Worm (Caenorhabditis elegans) whole organism, L4/young adult: ENCODE data around the gene arrd-19.

Source experiments
- dao-5 ChIP-seq: sonication (generic microtip); optimal IDR thresholded peaks from 2 replicates; lab custom pipeline; 2016; ENCODE audit warnings: missing genotype, missing genetic modification characterization, moderate library complexity, missing compliant biosample characterization
- him-1 ChIP-seq: sonication (generic microtip); optimal IDR thresholded peaks from 2 replicates; lab custom pipeline; 2016; ENCODE audit warnings: missing genotype, missing genetic modification reagents, missing genetic modification characterization, missing compliant biosample characterization

ce11 chrV:3269407-3269806, 45.9 kb downstream of the arrd-19 start, which contains the start of gene T28A11.19:
- TF ChIP-seq him-1 (tag; lab: Kevin White, UChicago) (no peak), dao-5 (no peak)
